Fruit fly (Drosophila melanogaster) whole organism, embryonic: Measurements from ENCODE around the gene CG12009.

Experiments
- Blimp-1 ChIP-seq: fragments of 200-800 bp; sonication (Bioruptor generic); optimal IDR thresholded peaks from 3 replicates; lab custom pipeline; 2018; ENCODE audit warnings: missing biosample characterization, missing genetic modification characterization, mild to moderate bottlenecking, moderate library complexity, missing genetic modification reagents
- BtbVII ChIP-seq: fragments of 200-800 bp; sonication (Bioruptor generic); optimal IDR thresholded peaks from 3 replicates; lab custom pipeline; 2017; ENCODE audit warnings: missing biosample characterization, mild to moderate bottlenecking, missing genetic modification characterization
- CG10462 ChIP-seq: fragments of 200-800 bp; sonication (Bioruptor generic); optimal IDR thresholded peaks from 2 replicates; lab custom pipeline; 2016; ENCODE audit warnings: missing biosample characterization, missing genetic modification characterization
- CG10654 ChIP-seq: fragments of 200-800 bp; sonication (Bioruptor generic); optimal IDR thresholded peaks from 2 replicates; lab custom pipeline; 2016; ENCODE audit warnings: missing biosample characterization, missing genetic modification characterization
- CG12769 ChIP-seq: fragments of 200-800 bp; sonication (Bioruptor generic); optimal IDR thresholded peaks from 2 replicates; lab custom pipeline; 2019; ENCODE audit warnings: missing biosample characterization, mild to moderate bottlenecking, missing genetic modification characterization, moderate library complexity
- CG13894 ChIP-seq: fragments of 200-800 bp; sonication (Bioruptor generic); optimal IDR thresholded peaks from 3 replicates; lab custom pipeline; 2018; ENCODE audit warnings: missing biosample characterization, mild to moderate bottlenecking, missing genetic modification characterization, moderate library complexity
- CG1529 ChIP-seq: fragments of 200-800 bp; sonication (Bioruptor generic); optimal IDR thresholded peaks from 3 replicates; lab custom pipeline; 2018; ENCODE audit warnings: missing biosample characterization, missing genetic modification characterization
- CG1647 ChIP-seq: fragments of 200-800 bp; sonication (Bioruptor generic); optimal IDR thresholded peaks from 3 replicates; lab custom pipeline; 2016; ENCODE audit warnings: missing biosample characterization, missing genetic modification characterization
- CG18619 ChIP-seq: fragments of 200-800 bp; sonication (Bioruptor generic); optimal IDR thresholded peaks from 3 replicates; lab custom pipeline; 2017; ENCODE audit warnings: missing biosample characterization, mild to moderate bottlenecking, missing genetic modification characterization
- CG2202 ChIP-seq: fragments of 200-800 bp; sonication (Bioruptor generic); optimal IDR thresholded peaks from 2 replicates; lab custom pipeline; 2018; ENCODE audit warnings: missing biosample characterization, mild to moderate bottlenecking, missing genetic modification characterization
- CG2712 ChIP-seq: fragments of 200-800 bp; optimal IDR thresholded peaks from 3 replicates; lab custom pipeline; 2019; ENCODE audit warnings: missing biosample characterization, mild to moderate bottlenecking, missing genetic modification characterization, moderate library complexity
- CG3065 ChIP-seq: fragments of 200-800 bp; sonication (Bioruptor generic); optimal IDR thresholded peaks from 2 replicates; lab custom pipeline; 2016; ENCODE audit warnings: missing biosample characterization, missing genetic modification characterization
- CG31365 ChIP-seq: fragments of 200-800 bp; sonication (Bioruptor generic); optimal IDR thresholded peaks from 2 replicates; lab custom pipeline; 2018; ENCODE audit warnings: missing biosample characterization, mild to moderate bottlenecking, missing genetic modification characterization
- CG33557 ChIP-seq: fragments of 200-800 bp; sonication (Bioruptor generic); optimal IDR thresholded peaks from 2 replicates; lab custom pipeline; 2019; ENCODE audit warnings: missing biosample characterization, mild to moderate bottlenecking, missing genetic modification characterization, moderate library complexity
- CG34376 ChIP-seq: fragments of 200-800 bp; sonication (Bioruptor generic); optimal IDR thresholded peaks from 2 replicates; lab custom pipeline; 2018; ENCODE audit warnings: missing biosample characterization, mild to moderate bottlenecking, missing genetic modification characterization
- CG7963 ChIP-seq: fragments of 200-800 bp; sonication (Bioruptor generic); IDR thresholded peaks from 3 replicates; pipeline ENCODE4 v1.3.6; 2022; ENCODE audit warnings: missing biosample characterization, missing genetic modification characterization; ENCODE audit not compliant: partially characterized antibody
- CG9215 ChIP-seq: fragments of 200-800 bp; sonication (Bioruptor generic); IDR thresholded peaks from 2 replicates; pipeline ENCODE4 v1.3.6; 2022; ENCODE audit warnings: missing biosample characterization, missing genetic modification characterization
- CG9609 ChIP-seq: fragments of 200-800 bp; sonication (Bioruptor generic); optimal IDR thresholded peaks from 3 replicates; lab custom pipeline; 2016; ENCODE audit warnings: missing biosample characterization, missing genetic modification characterization
- CG9797 ChIP-seq: fragments of 200-800 bp; sonication (Bioruptor generic); optimal IDR thresholded peaks from 3 replicates; lab custom pipeline; 2018; ENCODE audit warnings: missing biosample characterization, mild to moderate bottlenecking, missing genetic modification characterization
- CG9932 ChIP-seq: fragments of 200-800 bp; sonication (Bioruptor generic); IDR thresholded peaks from 2 replicates; pipeline ENCODE4 v1.3.6; 2022; ENCODE audit warnings: missing biosample characterization, missing genetic modification characterization
- GATAe ChIP-seq: fragments of 200-800 bp; sonication (Bioruptor generic); conservative IDR thresholded peaks from 2 replicates; pipeline ENCODE4 v1.3.6; 2022; ENCODE audit warnings: missing biosample characterization, missing genetic modification characterization
- HHEX ChIP-seq: fragments of 200-800 bp; sonication (Bioruptor generic); optimal IDR thresholded peaks from 3 replicates; lab custom pipeline; 2017; ENCODE audit warnings: missing biosample characterization, mild to moderate bottlenecking, missing genetic modification characterization, missing genetic modification reagents
- MBD-R2 ChIP-seq: fragments of 200-800 bp; sonication (Bioruptor generic); IDR thresholded peaks from 2 replicates; pipeline ENCODE4 v1.3.6; 2022; ENCODE audit warnings: missing biosample characterization, missing genetic modification characterization
- MESR4 ChIP-seq: fragments of 200-800 bp; sonication (Bioruptor generic); optimal IDR thresholded peaks from 2 replicates; lab custom pipeline; 2018; ENCODE audit warnings: missing biosample characterization, mild to moderate bottlenecking, missing genetic modification characterization, moderate library complexity
- Med ChIP-seq: fragments of 200-800 bp; sonication (Bioruptor generic); peaks from one replicate; lab custom pipeline; 2016; ENCODE audit warnings: missing biosample characterization, missing genetic modification characterization, mild to moderate bottlenecking, inconsistent platforms, moderate library complexity
- Myb ChIP-seq: fragments of 200-800 bp; sonication (Bioruptor generic); optimal IDR thresholded peaks from 2 replicates; lab custom pipeline; 2016; ENCODE audit warnings: missing biosample characterization, missing genetic modification characterization
- Nf-YB ChIP-seq: fragments of 200-800 bp; sonication (Bioruptor generic); optimal IDR thresholded peaks from 3 replicates; lab custom pipeline; 2019; ENCODE audit warnings: missing biosample characterization, mild to moderate bottlenecking, missing genetic modification characterization, moderate library complexity
- Rx ChIP-seq: fragments of 200-800 bp; sonication (Bioruptor generic); IDR thresholded peaks from 2 replicates; pipeline ENCODE4 v1.3.6; 2022; ENCODE audit warnings: missing biosample characterization, missing genetic modification characterization
- Trl ChIP-seq, 3 experiments: fragments of >200 bp in 2 of 3; fragments of 200-800 bp in 1 of 3; sonication (Bioruptor generic) in 1 of 3; optimal IDR thresholded peaks; 2 replicates in 1 of 3; 3 replicates in 2 of 3; lab custom pipeline; 2016 to 2017; ENCODE audit warnings: missing biosample characterization in 1 of 3, missing genetic modification characterization in 1 of 3
- amos ChIP-seq: fragments of 200-800 bp; sonication (Bioruptor generic); IDR thresholded peaks from 2 replicates; pipeline ENCODE4 v1.3.6; 2022; ENCODE audit warnings: missing biosample characterization, missing genetic modification characterization; ENCODE audit not compliant: partially characterized antibody
- ase ChIP-seq: fragments of 200-800 bp; sonication (Bioruptor generic); IDR thresholded peaks from 3 replicates; pipeline ENCODE4 v1.3.6; 2022; ENCODE audit warnings: missing biosample characterization, missing genetic modification characterization
- bigmax ChIP-seq: fragments of 200-800 bp; sonication (Bioruptor generic); optimal IDR thresholded peaks from 2 replicates; lab custom pipeline; 2018; ENCODE audit warnings: missing biosample characterization, mild to moderate bottlenecking, missing genetic modification characterization
- crol ChIP-seq: fragments of 200-800 bp; sonication (Bioruptor generic); IDR thresholded peaks from 2 replicates; pipeline ENCODE4 v1.3.6; 2022; ENCODE audit warnings: missing biosample characterization, missing genetic modification characterization
- cwo ChIP-seq: fragments of 200-800 bp; sonication (Bioruptor generic); optimal IDR thresholded peaks from 3 replicates; lab custom pipeline; 2017; ENCODE audit warnings: missing biosample characterization, missing genetic modification characterization, mild to moderate bottlenecking, moderate library complexity, missing genetic modification reagents
- danr ChIP-seq: fragments of 200-800 bp; sonication (Bioruptor generic); IDR thresholded peaks from 2 replicates; pipeline ENCODE4 v1.3.6; 2022; ENCODE audit warnings: missing biosample characterization, missing genetic modification characterization
- dpn ChIP-seq, 2 experiments: fragments of 200-800 bp; sonication (Bioruptor generic); optimal IDR thresholded peaks; 3 replicates each; lab custom pipeline; 2016; ENCODE audit warnings: missing biosample characterization in 2 of 2, missing genetic modification characterization in 2 of 2
- eyg ChIP-seq: fragments of 200-800 bp; sonication (Bioruptor generic); optimal IDR thresholded peaks from 3 replicates; lab custom pipeline; 2016; ENCODE audit warnings: missing biosample characterization, missing genetic modification characterization
- fd3F ChIP-seq: fragments of 200-800 bp; sonication (Bioruptor generic); optimal IDR thresholded peaks from 2 replicates; lab custom pipeline; 2018; ENCODE audit warnings: missing biosample characterization, mild to moderate bottlenecking, missing genetic modification characterization, moderate library complexity
- fru ChIP-seq: fragments of >200 bp; optimal IDR thresholded peaks from 2 replicates; lab custom pipeline; 2017
- gcm ChIP-seq: fragments of 200-800 bp; sonication (Bioruptor generic); optimal IDR thresholded peaks from 2 replicates; lab custom pipeline; 2019; ENCODE audit warnings: missing biosample characterization, mild to moderate bottlenecking, missing genetic modification characterization, moderate library complexity
- jigr1 ChIP-seq: fragments of 200-800 bp; sonication (Bioruptor generic); IDR thresholded peaks from 3 replicates; pipeline ENCODE4 v1.3.6; 2022; ENCODE audit warnings: missing biosample characterization, missing genetic modification characterization
- pnt ChIP-seq: fragments of 200-800 bp; sonication (Bioruptor generic); optimal IDR thresholded peaks from 3 replicates; lab custom pipeline; 2016; ENCODE audit warnings: missing biosample characterization, missing genetic modification characterization
- prd ChIP-seq, 3 experiments: fragments of >200 bp in 2 of 3; fragments of 200-800 bp in 1 of 3; sonication (Bioruptor generic) in 1 of 3; optimal IDR thresholded peaks in 2 of 3; IDR thresholded peaks in 1 of 3; 2 replicates in 2 of 3; 3 replicates in 1 of 3; pipeline versions ENCODE4 v1.3.6 to Lab custom; 2017 to 2022; ENCODE audit warnings: missing biosample characterization in 1 of 3, missing genetic modification characterization in 1 of 3
- sna ChIP-seq: fragments of 200-800 bp; sonication (Bioruptor generic); IDR thresholded peaks from 2 replicates; pipeline ENCODE4 v1.3.6; 2022; ENCODE audit warnings: missing biosample characterization, missing genetic modification characterization; ENCODE audit not compliant: partially characterized antibody
- tup ChIP-seq: fragments of 200-800 bp; sonication (Bioruptor generic); optimal IDR thresholded peaks from 2 replicates; lab custom pipeline; 2016; ENCODE audit warnings: missing biosample characterization, mild to moderate bottlenecking, missing genetic modification characterization, moderate library complexity
- unc-4 ChIP-seq: fragments of 200-800 bp; sonication (Bioruptor generic); IDR thresholded peaks from 2 replicates; pipeline ENCODE4 v1.3.6; 2022; ENCODE audit warnings: missing biosample characterization, missing genetic modification characterization; ENCODE audit not compliant: partially characterized antibody
- vvl ChIP-seq: fragments of 200-800 bp; sonication (Bioruptor generic); IDR thresholded peaks from 2 replicates; pipeline ENCODE4 v1.3.6; 2022; ENCODE audit warnings: missing biosample characterization, missing genetic modification characterization
- wor ChIP-seq: fragments of 200-800 bp; sonication (Bioruptor generic); IDR thresholded peaks from 2 replicates; pipeline ENCODE4 v1.3.6; 2022; ENCODE audit warnings: missing biosample characterization, missing genetic modification characterization
- zfh1 ChIP-seq: fragments of 200-800 bp; sonication (Bioruptor generic); IDR thresholded peaks from 3 replicates; pipeline ENCODE4 v1.3.6; 2022; ENCODE audit warnings: missing biosample characterization, missing genetic modification characterization
- zfh2 ChIP-seq: fragments of 200-800 bp; sonication (Bioruptor generic); optimal IDR thresholded peaks from 2 replicates; lab custom pipeline; 2016; ENCODE audit warnings: missing biosample characterization, missing genetic modification characterization

Gene CG12009

dm6 chr3L:3300345-3300744 is 9.1 kb downstream of the CG12009 start (continued):
- TF ChIP-seq dpn (GFP tag; optimal IDR thresholded peaks at IDR 0.05; lab: Kevin White, UChicago) (peak; percentile 20 to 58), CG1647 (GFP tag; lab: Kevin White, UChicago) (peak; percentile 6), Blimp-1 (GFP tag; lab: Kevin White, UChicago) (peak; percentile 78), CG33557 (GFP tag; lab: Kevin White, UChicago) (peak; percentile 3), CG1529 (GFP tag; lab: Kevin White, UChicago) (peak; percentile 28), fru (lab: Kevin White, UChicago) (no peak), CG31365 (peak; percentile 15), unc-4 (GFP tag; lab: Robert Waterston, UW) (no peak), Med (GFP tag; lab: Kevin White, UChicago) (peak; percentile 85), amos (GFP tag; lab: Robert Waterston, UW) (no peak), Rx (GFP tag; lab: Robert Waterston, UW) (peak; percentile 42; the same call in 1 of the 2 replicates), CG9215 (no peak; the same call in 1 of the 2 replicates), gcm (GFP tag; lab: Kevin White, UChicago) (peak; percentile 61), CG12769 (peak; percentile 29), CG18619 (GFP tag; lab: Kevin White, UChicago) (peak; percentile 1), ase (peak; percentile 46; the same call in 1 of the 3 replicates), CG7963 (no peak), eyg (GFP tag; lab: Kevin White, UChicago) (peak; percentile 27), HHEX (peak; percentile 58), bigmax (no peak), cwo (GFP tag; lab: Kevin White, UChicago) (peak; percentile 29), Nf-YB (GFP tag; lab: Kevin White, UChicago) (no peak), CG34376 (GFP tag; lab: Kevin White, UChicago) (no peak), prd (optimal IDR thresholded peaks at IDR 0.05; lab: Kevin White, UChicago) (no peak), prd (GFP tag; IDR thresholded peaks at IDR 0.05; lab: Robert Waterston, UW) (peak; percentile 65; the same call in 2 of the 3 replicates), CG9797 (GFP tag; lab: Kevin White, UChicago) (no peak), GATAe (GFP tag; lab: Robert Waterston, UW) (no peak), pnt (GFP tag; lab: Kevin White, UChicago) (peak; percentile 58), CG10462 (GFP tag; lab: Kevin White, UChicago) (no peak), zfh1 (peak; percentile 68; the same call in 2 of the 3 replicates), danr (GFP tag; lab: Robert Waterston, UW) (0 out of 2 replicates have a peak, but pooled peaks have one; percentile 20), CG9609 (GFP tag; lab: Kevin White, UChicago) (no peak), tup (GFP tag; lab: Kevin White, UChicago) (no peak), fd3F (GFP tag; lab: Kevin White, UChicago) (peak; percentile 23), Trl (optimal IDR thresholded peaks at IDR 0.05; lab: Kevin White, UChicago) (no peak), Trl (GFP tag; optimal IDR thresholded peaks at IDR 0.05; lab: Kevin White, UChicago) (peak; percentile 3), Myb (GFP tag; lab: Kevin White, UChicago) (peak; percentile 4), CG2712 (tag; lab: Kevin White, UChicago) (peak; percentile 73), vvl (GFP tag; lab: Robert Waterston, UW) (peak; percentile 85), CG10654 (GFP tag; lab: Kevin White, UChicago) (peak; percentile 49), CG9932 (no peak; the same call in 1 of the 2 replicates), CG13894 (no peak), BtbVII (GFP tag; lab: Kevin White, UChicago) (peak; percentile 46), zfh2 (GFP tag; lab: Kevin White, UChicago) (no peak), sna (GFP tag; lab: Robert Waterston, UW) (no peak), jigr1 (GFP tag; lab: Robert Waterston, UW) (no peak), MESR4 (GFP tag; lab: Kevin White, UChicago) (no peak), CG2202 (tag; lab: Kevin White, UChicago) (no peak), MBD-R2 (GFP tag; lab: Robert Waterston, UW) (no peak; the same call in 1 of the 2 replicates), CG3065 (GFP tag; lab: Kevin White, UChicago) (peak; percentile 59), crol (GFP tag; lab: Robert Waterston, UW) (no peak), wor (GFP tag; lab: Robert Waterston, UW) (peak; percentile 53)
